Worm (Caenorhabditis elegans): ENCODE measurements around the gene C01G12.5.

C01G12.5 gene

ce11 chrII:14573315-14573714 is 14.0 kb downstream of the C01G12.5 start, which contains the start of gene madf-5:
TSS of gene madf-5 (plus strand) at chrII:14573615.
- TF ChIP-seq nfya-1 (tag; optimal IDR thresholded peaks at IDR 0.05; ENCODE audit: insufficient read depth) (no peak), lin-39 (tag; optimal IDR thresholded peaks at IDR 0.05) (no peak), snpc-4 (tag; optimal IDR thresholded peaks at IDR 0.05) (no peak), fkh-2 (tag; optimal IDR thresholded peaks at IDR 0.05) (no peak), ceh-28 (tag; optimal IDR thresholded peaks at IDR 0.05) (no peak), R02D3.7 (tag; optimal IDR thresholded peaks at IDR 0.05) (no peak), nhr-25 (tag; optimal IDR thresholded peaks at IDR 0.05) (no peak), ztf-4 (tag; optimal IDR thresholded peaks at IDR 0.05) (no peak), lsy-12 (tag; optimal IDR thresholded peaks at IDR 0.05) (no peak)

ce11 chrII:14570541-14571160 is 16.7 kb downstream of the C01G12.5 start:
- TF ChIP-seq snpc-4 (tag; optimal IDR thresholded peaks at IDR 0.05) (no peak), pha-4 (tag; optimal IDR thresholded peaks at IDR 0.05) (peak; percentile 88)

DNA sequence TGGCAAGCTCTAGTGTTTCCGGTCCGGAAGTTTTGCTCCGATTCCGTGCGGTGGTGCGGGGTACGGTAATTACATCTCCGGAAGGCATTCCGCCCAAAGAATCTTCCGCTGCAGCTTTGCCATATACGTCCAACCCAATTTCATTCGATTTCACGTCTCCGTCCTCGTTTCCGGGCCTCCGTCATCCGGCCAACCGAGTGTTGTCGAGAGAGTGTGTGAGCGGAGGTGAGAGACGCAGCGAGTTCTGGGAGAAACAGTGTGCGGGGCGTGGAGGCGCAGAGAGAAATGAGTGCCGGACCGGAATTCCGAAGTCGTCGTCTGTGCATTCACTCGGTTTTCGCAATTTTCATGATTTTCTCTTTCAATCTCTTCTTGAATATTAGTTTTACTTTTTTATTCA is 18.0 kb downstream of the C01G12.5 start:
- TF ChIP-seq lin-39 (tag; optimal IDR thresholded peaks at IDR 0.05) (peak; percentile 53), nfya-1 (tag; optimal IDR thresholded peaks at IDR 0.05; ENCODE audit: insufficient read depth) (peak; percentile 25), fkh-10 (GFP tag; optimal IDR thresholded peaks at IDR 0.05) (peak; percentile 60), tbx-2 (tag; optimal IDR thresholded peaks at IDR 0.05) (peak; percentile 65), elt-3 (tag; optimal IDR thresholded peaks at IDR 0.05) (no peak), hmg-11 (tag; optimal IDR thresholded peaks at IDR 0.05) (peak; percentile 56)

DNA sequence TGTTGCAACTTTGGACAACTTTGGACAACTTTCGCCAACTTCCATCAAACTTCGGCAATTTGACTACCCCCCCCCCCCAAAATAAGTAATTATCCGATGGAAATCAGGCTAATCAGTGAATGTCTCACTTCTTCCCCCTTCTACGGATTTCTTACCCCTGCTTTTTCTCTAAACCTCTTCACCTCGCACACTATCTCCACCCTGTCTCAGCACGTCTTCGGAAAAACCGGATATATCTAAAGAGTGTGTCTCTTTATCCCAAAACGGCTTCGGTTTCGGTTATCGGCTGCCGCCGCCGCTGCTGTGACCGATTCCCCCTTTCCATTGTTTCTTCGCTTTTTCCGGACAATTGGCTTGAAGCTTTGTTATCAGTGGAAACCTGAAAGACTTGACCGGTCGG is 19.5 kb downstream of the C01G12.5 start:
- no peak for TF ChIP-seq elt-2 (tag; optimal IDR thresholded peaks at IDR 0.05)
- TF ChIP-seq egl-5 (tag; optimal IDR thresholded peaks at IDR 0.05) = no peak
- TF ChIP-seq lin-15B (tag; optimal IDR thresholded peaks at IDR 0.05) = no peak
- no peak for TF ChIP-seq nhr-237 (tag; optimal IDR thresholded peaks at IDR 0.05)
- TF ChIP-seq nhr-28 (tag; optimal IDR thresholded peaks at IDR 0.05) = no peak
- TF ChIP-seq unc-62 (GFP tag; optimal IDR thresholded peaks at IDR 0.05) = no peak
- TF ChIP-seq tbx-2 (tag; optimal IDR thresholded peaks at IDR 0.05) = no peak
- no peak for TF ChIP-seq ZK546.5 (tag; optimal IDR thresholded peaks at IDR 0.05)
- no peak for TF ChIP-seq nhr-12 (tag; optimal IDR thresholded peaks at IDR 0.05)
- TF ChIP-seq nfya-1 (tag; optimal IDR thresholded peaks at IDR 0.05; ENCODE audit: insufficient read depth) = no peak
- TF ChIP-seq lin-39 (tag; optimal IDR thresholded peaks at IDR 0.05) = no peak
- no peak for TF ChIP-seq nhr-23 (tag; optimal IDR thresholded peaks at IDR 0.05)
- no peak for TF ChIP-seq fos-1 (tag; optimal IDR thresholded peaks at IDR 0.05)
- TF ChIP-seq fkh-10 (GFP tag; optimal IDR thresholded peaks at IDR 0.05) = no peak
- TF ChIP-seq nhr-43 (tag; optimal IDR thresholded peaks at IDR 0.05; ENCODE audit: poor library complexity, severe bottlenecking) = no peak
- TF ChIP-seq snpc-4 (tag; optimal IDR thresholded peaks at IDR 0.05) = no peak
- no peak for TF ChIP-seq nhr-76 (tag; optimal IDR thresholded peaks at IDR 0.05)

- peak; percentile 44 for TF ChIP-seq nfya-1 (tag; optimal IDR thresholded peaks at IDR 0.05; ENCODE audit: insufficient read depth)
Measured at ce11 chrII:14563766-14564370, 23.4 kb downstream of the C01G12.5 start.

ce11 chrII:14561549-14562115 is 25.7 kb downstream of the C01G12.5 start, which contains the start of gene mog-4:
TSS of gene mog-4 (minus strand) at chrII:14561599.
- TF ChIP-seq nhr-77 (tag; optimal IDR thresholded peaks at IDR 0.05) = peak; percentile 90
- peak; percentile 42 for TF ChIP-seq ZK546.5 (tag; optimal IDR thresholded peaks at IDR 0.05)
- peak; percentile 81 for TF ChIP-seq elt-2 (tag; optimal IDR thresholded peaks at IDR 0.05)
- peak; percentile 32 for TF ChIP-seq ceh-82 (tag; optimal IDR thresholded peaks at IDR 0.05)
- peak; percentile 87 for TF ChIP-seq lin-15B (tag; optimal IDR thresholded peaks at IDR 0.05)
- peak; percentile 80 for TF ChIP-seq jun-1 (tag; optimal IDR thresholded peaks at IDR 0.05)
- peak; percentile 92 for TF ChIP-seq tbx-2 (tag; optimal IDR thresholded peaks at IDR 0.05)
- peak; percentile 58 for TF ChIP-seq snpc-4 (tag; optimal IDR thresholded peaks at IDR 0.05)
- peak; percentile 1 for TF ChIP-seq mdl-1 (tag; optimal IDR thresholded peaks at IDR 0.05)
- TF ChIP-seq R02D3.7 (tag; optimal IDR thresholded peaks at IDR 0.05) = peak; percentile 79
- TF ChIP-seq hmg-11 (tag; optimal IDR thresholded peaks at IDR 0.05) = peak; percentile 86
- TF ChIP-seq ceh-28 (tag; optimal IDR thresholded peaks at IDR 0.05) = peak; percentile 75
- TF ChIP-seq nhr-43 (tag; optimal IDR thresholded peaks at IDR 0.05; ENCODE audit: poor library complexity, severe bottlenecking) = peak; percentile 98
- peak; percentile 76 for TF ChIP-seq egl-5 (tag; optimal IDR thresholded peaks at IDR 0.05)
- peak; percentile 31 for TF ChIP-seq egl-27 (tag; optimal IDR thresholded peaks at IDR 0.05)
- TF ChIP-seq pqm-1 (tag; optimal IDR thresholded peaks at IDR 0.05) = peak; percentile 68
- peak; percentile 79 for TF ChIP-seq nhr-11 (tag; optimal IDR thresholded peaks at IDR 0.05)
- peak; percentile 80 for TF ChIP-seq skn-1 (tag; optimal IDR thresholded peaks at IDR 0.05)
- TF ChIP-seq nhr-23 (tag; optimal IDR thresholded peaks at IDR 0.05) = peak; percentile 93
- peak; percentile 89 for TF ChIP-seq nfya-1 (tag; optimal IDR thresholded peaks at IDR 0.05; ENCODE audit: insufficient read depth)
- TF ChIP-seq pha-4 (tag; optimal IDR thresholded peaks at IDR 0.05) = peak; percentile 83
- TF ChIP-seq fkh-10 (GFP tag; optimal IDR thresholded peaks at IDR 0.05) = peak; percentile 17
- TF ChIP-seq nhr-25 (tag; optimal IDR thresholded peaks at IDR 0.05) = peak; percentile 49
- peak; percentile 97 for TF ChIP-seq lsy-12 (tag; optimal IDR thresholded peaks at IDR 0.05)
